Worm (Caenorhabditis elegans): ENCODE results near the gene F35E12.2.

DNA sequence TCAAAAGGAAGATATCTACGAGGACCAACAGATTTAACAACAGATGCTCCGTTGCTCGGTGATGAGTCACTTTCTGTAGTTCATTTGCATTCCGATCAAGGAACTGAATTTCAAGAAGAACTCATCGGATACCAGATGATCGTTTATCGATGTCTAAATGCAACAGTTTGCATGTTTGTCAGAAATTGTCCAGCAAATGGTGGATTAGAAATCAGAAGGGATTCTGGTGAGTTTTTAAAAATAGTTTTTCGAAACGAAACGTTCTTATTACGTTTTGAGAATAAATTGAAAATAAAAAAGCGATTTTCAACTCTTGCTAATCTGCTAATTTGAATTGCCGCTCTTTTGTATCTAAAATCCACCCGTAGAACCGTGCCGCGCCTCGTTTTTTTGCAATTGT lies 44.8 kb downstream of the F35E12.2 start:
- TF ChIP-seq lin-15B (tag; optimal IDR thresholded peaks at IDR 0.05) (no peak), elt-3 (tag; optimal IDR thresholded peaks at IDR 0.05) (no peak), lin-39 (tag; optimal IDR thresholded peaks at IDR 0.05) (no peak), egl-27 (tag; optimal IDR thresholded peaks at IDR 0.05) (no peak), nhr-11 (tag; optimal IDR thresholded peaks at IDR 0.05) (no peak), ceh-82 (tag; optimal IDR thresholded peaks at IDR 0.05) (no peak), fos-1 (tag; optimal IDR thresholded peaks at IDR 0.05) (no peak), skn-1 (tag; optimal IDR thresholded peaks at IDR 0.05) (no peak)
